Worm (Caenorhabditis elegans) whole organism, young adult: Measurements from ENCODE around the gene C50E3.13.

ENCODE experiments used
- akir-1 ChIP-seq: fragments of 200-800 bp; sonication (Bioruptor generic); optimal IDR thresholded peaks from 2 replicates; lab custom pipeline; 2018; ENCODE audit warnings: mild to moderate bottlenecking, missing genetic modification characterization, moderate library complexity, missing compliant biosample characterization
- cebp-2 ChIP-seq: fragments of 200-800 bp; sonication (Bioruptor generic); IDR thresholded peaks from 2 replicates; pipeline ENCODE4 v1.3.6; 2022; ENCODE audit warnings: missing genetic modification characterization, missing compliant biosample characterization
- ceh-40 ChIP-seq: fragments of 200-800 bp; sonication (Bioruptor generic); IDR thresholded peaks from 2 replicates; pipeline ENCODE4 v1.3.6; 2022; ENCODE audit warnings: missing genetic modification characterization, missing compliant biosample characterization
- fkh-3 ChIP-seq: sonication (generic microtip); optimal IDR thresholded peaks from 2 replicates; lab custom pipeline; 2016; ENCODE audit warnings: mild to moderate bottlenecking, missing genetic modification characterization, missing compliant biosample characterization
- lin-35 ChIP-seq, 3 experiments: fragments of 150-350 bp in 2 of 3; sonication (generic microtip) in 1 of 3; optimal IDR thresholded peaks; 2 replicates each; lab custom pipeline; 2014 to 2018; ENCODE audit warnings: missing biosample characterization in 3 of 3, missing genetic modification characterization in 3 of 3, missing genetic modification reagents in 3 of 3
- mxl-1 ChIP-seq: sonication (generic microtip); optimal IDR thresholded peaks from 2 replicates; lab custom pipeline; 2016; ENCODE audit warnings: missing genetic modification characterization, missing compliant biosample characterization
- nhr-80 ChIP-seq: sonication (generic microtip); optimal IDR thresholded peaks from 2 replicates; lab custom pipeline; 2016; ENCODE audit warnings: missing genetic modification characterization, missing compliant biosample characterization
- sdz-38 ChIP-seq: sonication (generic microtip); optimal IDR thresholded peaks from 2 replicates; lab custom pipeline; 2016; ENCODE audit warnings: missing genotype, missing genetic modification characterization, missing compliant biosample characterization

DNA sequence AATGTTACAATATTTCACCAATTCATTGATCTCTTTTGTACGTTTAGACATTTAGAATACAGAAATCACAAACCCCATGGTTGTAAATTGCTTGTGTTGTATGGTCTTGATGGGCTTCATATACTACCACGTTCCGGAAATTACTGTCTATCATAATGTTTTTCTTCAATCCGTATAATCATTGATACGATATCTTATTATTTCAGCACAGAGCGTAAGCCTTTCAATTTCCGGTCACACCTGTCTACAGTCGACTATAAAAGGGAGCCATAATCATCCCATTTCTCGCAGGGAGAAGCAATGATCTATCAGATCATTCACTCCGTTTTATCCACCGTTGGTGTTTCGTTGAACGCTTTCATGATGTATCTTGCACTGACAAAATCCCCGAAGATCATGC, 5.5 kb upstream of the C50E3.13 start, which contains the start of gene srd-30:
- TF ChIP-seq akir-1 (GFP tag; lab: Kevin White, UChicago) (no peak), ceh-40 (GFP tag; lab: Robert Waterston, UW) (no peak), cebp-2 (GFP tag; lab: Robert Waterston, UW) (no peak), mxl-1 (tag; lab: Kevin White, UChicago) (no peak), lin-35 (GFP tag; optimal IDR thresholded peaks at IDR 0.05; lab: Kevin White, UChicago) (no peak), nhr-80 (tag; lab: Kevin White, UChicago) (no peak), fkh-3 (tag; lab: Kevin White, UChicago) (no peak), sdz-38 (tag; lab: Kevin White, UChicago) (no peak)
